Fruit fly (Drosophila melanogaster): Measurements from ENCODE around the gene Apoltp.
A peak's percentile ranks its signal among the peaks of the same experiment; 100 is the strongest.

Apoltp gene

DNA sequence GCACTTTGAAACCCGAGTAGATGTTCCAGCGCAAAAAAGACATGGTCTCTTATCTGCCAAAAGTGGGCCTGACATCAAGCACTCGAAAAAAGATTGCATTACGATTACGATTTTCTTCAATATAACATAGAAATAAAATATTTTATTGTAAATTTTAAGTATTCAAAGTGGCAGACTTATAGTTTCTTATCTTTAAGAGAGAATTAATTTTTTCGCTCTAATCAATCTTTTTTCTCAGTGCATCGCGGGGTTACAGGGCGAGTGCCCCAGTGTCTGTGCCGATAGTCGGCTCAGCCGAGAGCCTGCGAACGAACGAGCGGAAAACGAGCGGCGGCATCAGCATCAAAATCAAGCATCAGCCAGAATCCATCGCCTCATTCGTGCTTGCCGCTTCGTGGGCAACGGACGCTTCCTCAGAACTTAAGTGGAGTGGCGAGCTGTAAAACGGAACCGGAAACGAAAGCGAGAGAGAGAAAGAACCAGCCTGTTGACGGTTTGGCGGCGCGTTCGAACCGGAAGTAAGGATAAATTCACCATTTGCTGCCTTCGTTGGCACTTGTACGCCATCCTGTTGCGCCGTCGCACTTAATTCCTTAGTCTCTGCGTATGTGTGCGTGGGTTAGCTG is at the start of gene Apoltp (continued):
- no peak for TF ChIP-seq CG6854 (GFP tag; optimal IDR thresholded peaks at IDR 0.05)
- TF ChIP-seq Sox14 (GFP tag; optimal IDR thresholded peaks at IDR 0.05) = peak; percentile 45
- TF ChIP-seq CG3032 (tag; optimal IDR thresholded peaks at IDR 0.05) = peak; percentile 76
- TF ChIP-seq Hr38 (GFP tag; optimal IDR thresholded peaks at IDR 0.05) = no peak
- TF ChIP-seq CG1621 (tag; optimal IDR thresholded peaks at IDR 0.05) = peak; percentile 26
- TF ChIP-seq fd85E (GFP tag; optimal IDR thresholded peaks at IDR 0.05) = no peak
- no peak for TF ChIP-seq fkh (GFP tag; optimal IDR thresholded peaks at IDR 0.05)
- peak; percentile 64 for TF ChIP-seq CG32006 (GFP tag; optimal IDR thresholded peaks at IDR 0.05)
- peak; percentile 20 for TF ChIP-seq Hr39 (GFP tag; optimal IDR thresholded peaks at IDR 0.05)

dm6 chr2L:9585942-9586341 is 48.0 kb upstream of the Apoltp start:
- TF ChIP-seq cyc (GFP tag; optimal IDR thresholded peaks at IDR 0.05) (no peak), CG16779 (tag; optimal IDR thresholded peaks at IDR 0.05) (no peak), Eip93F (GFP tag; optimal IDR thresholded peaks at IDR 0.05) (no peak)

DNA sequence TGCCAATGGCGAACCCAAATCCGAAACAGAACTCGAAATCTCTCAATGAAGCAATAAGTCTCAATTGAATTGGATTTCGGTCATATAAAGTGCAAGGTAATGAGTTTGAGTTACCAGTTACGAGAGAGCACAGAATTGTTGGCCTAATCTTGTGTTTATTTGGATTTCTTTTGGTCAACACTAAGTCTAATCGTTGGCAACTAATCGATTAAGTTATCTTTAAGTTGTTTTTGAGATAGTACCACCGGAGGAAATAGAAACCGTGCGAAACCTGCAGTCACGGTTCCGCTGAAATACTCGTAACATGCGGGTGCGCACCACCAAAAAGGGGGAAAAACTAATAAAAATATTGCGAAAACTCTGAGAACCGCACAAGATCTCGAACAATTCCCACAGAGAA is 44.8 kb upstream of the Apoltp start, which contains the start of gene CG3841:
TSS of gene CG3841 (plus strand) at position 301 of the 400 bp plus-strand sequence.
- TF ChIP-seq lz (GFP tag; optimal IDR thresholded peaks at IDR 0.05) (no peak), pdm3 (GFP tag; optimal IDR thresholded peaks at IDR 0.05) (no peak), svp (GFP tag) (no peak), achi (GFP tag; optimal IDR thresholded peaks at IDR 0.05) (no peak), Sox15 (GFP tag; optimal IDR thresholded peaks at IDR 0.05) (no peak), CG34406 (GFP tag; optimal IDR thresholded peaks at IDR 0.05) (no peak), CG11762 (GFP tag; optimal IDR thresholded peaks at IDR 0.05; ENCODE audit: insufficient read depth) (no peak)

- TF ChIP-seq CG7368 (GFP tag; optimal IDR thresholded peaks at IDR 0.05) (no peak), CG6808 (GFP tag; optimal IDR thresholded peaks at IDR 0.05) (no peak), Ets96B (tag; optimal IDR thresholded peaks at IDR 0.05) (no peak), dac (GFP tag; optimal IDR thresholded peaks at IDR 0.05) (no peak), Ets21C (GFP tag; optimal IDR thresholded peaks at IDR 0.05) (no peak), Hr39 (GFP tag; optimal IDR thresholded peaks at IDR 0.05) (no peak), OdsH (GFP tag; optimal IDR thresholded peaks at IDR 0.05) (no peak), Sox102F (GFP tag; optimal IDR thresholded peaks at IDR 0.05) (no peak), CG6163 (GFP tag; IDR thresholded peaks at IDR 0.05) (no peak), lz (GFP tag; optimal IDR thresholded peaks at IDR 0.05) (no peak), CG11294 (GFP tag; IDR thresholded peaks at IDR 0.05) (no peak), CG8119 (GFP tag; IDR thresholded peaks at IDR 0.05) (no peak), CG11762 (GFP tag; optimal IDR thresholded peaks at IDR 0.05; ENCODE audit: insufficient read depth) (no peak), eg (GFP tag; IDR thresholded peaks at IDR 0.05) (no peak), Hr38 (GFP tag; optimal IDR thresholded peaks at IDR 0.05) (no peak)
These were observed 42.8 kb upstream of the Apoltp start for dm6 chr2L:9591146-9591545.

DNA sequence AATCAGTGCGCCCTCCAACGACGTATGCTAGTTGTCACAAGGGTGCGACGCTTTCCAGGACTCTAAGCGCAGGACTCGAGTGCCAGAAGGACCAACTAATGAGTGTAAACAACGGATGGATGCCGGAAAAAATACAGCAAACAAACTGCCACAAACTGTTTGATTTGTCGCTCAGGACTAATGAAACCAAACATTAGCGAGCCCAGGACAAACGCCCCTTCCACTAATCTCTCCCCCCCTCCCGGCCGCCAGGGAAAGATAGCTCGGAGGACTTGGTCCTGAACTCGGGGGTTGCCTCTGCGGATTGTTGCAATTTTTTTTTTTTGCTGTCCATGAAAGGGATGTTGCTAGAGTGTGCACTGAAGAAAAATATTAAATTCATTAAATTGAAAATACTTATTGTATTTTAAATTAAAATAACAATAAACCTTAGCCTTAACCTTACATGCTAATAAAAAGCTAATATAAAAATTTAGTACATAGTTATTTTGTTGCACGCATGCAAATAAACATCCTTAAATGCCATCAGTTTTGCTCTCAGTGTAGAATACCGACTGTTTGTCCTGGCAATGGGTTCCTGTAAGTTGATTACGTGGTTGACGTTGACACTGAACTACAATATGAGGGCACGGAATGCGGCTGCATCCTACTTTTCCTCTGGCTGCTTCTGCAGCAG is 39.2 kb upstream of the Apoltp start:
- TF ChIP-seq pdm3 (GFP tag; optimal IDR thresholded peaks at IDR 0.05) (no peak), CG6808 (GFP tag; optimal IDR thresholded peaks at IDR 0.05) (no peak), Gug (GFP tag; IDR thresholded peaks at IDR 0.05) (no peak), Smox (GFP tag; optimal IDR thresholded peaks at IDR 0.05) (peak; percentile 2), CG10631 (GFP tag; optimal IDR thresholded peaks at IDR 0.05) (peak; percentile 5), svp (GFP tag) (peak; percentile 53), Eip93F (GFP tag; optimal IDR thresholded peaks at IDR 0.05) (no peak), CG6854 (GFP tag; optimal IDR thresholded peaks at IDR 0.05) (no peak), acj6 (GFP tag; optimal IDR thresholded peaks at IDR 0.05) (peak; percentile 5), CG34406 (GFP tag; optimal IDR thresholded peaks at IDR 0.05) (no peak), CG11294 (GFP tag; IDR thresholded peaks at IDR 0.05) (no peak), Sox14 (GFP tag; optimal IDR thresholded peaks at IDR 0.05) (no peak), fkh (GFP tag; optimal IDR thresholded peaks at IDR 0.05) (peak; percentile 30), salr (GFP tag; optimal IDR thresholded peaks at IDR 0.05) (no peak), Met (GFP tag; optimal IDR thresholded peaks at IDR 0.05) (peak; percentile 6)

Measured in whole organism, prepupa.